Worm (Caenorhabditis elegans) whole organism, late embryonic: ENCODE data around the gene B0361.4.

Source experiments
- ama-1 ChIP-seq: fragments of 150-350 bp; optimal IDR thresholded peaks from 2 replicates; lab custom pipeline; 2014
- ceh-34 ChIP-seq: sonication (generic microtip); optimal IDR thresholded peaks from 2 replicates; lab custom pipeline; 2016; ENCODE audit warnings: mild to moderate bottlenecking, missing genetic modification characterization, missing compliant biosample characterization
- fkh-10 ChIP-seq: fragments of 150-350 bp; optimal IDR thresholded peaks from 2 replicates; lab custom pipeline; 2014; ENCODE audit warnings: missing biosample characterization, missing genetic modification reagents, missing genetic modification characterization
- nhr-11 ChIP-seq: fragments of 150-350 bp; optimal IDR thresholded peaks from 2 replicates; lab custom pipeline; 2014; ENCODE audit warnings: missing biosample characterization, missing genetic modification characterization
- pqm-1 ChIP-seq: sonication (generic microtip); optimal IDR thresholded peaks from 2 replicates; lab custom pipeline; 2016; ENCODE audit warnings: missing genetic modification characterization, missing compliant biosample characterization

ce11 chrIII:7210486-7210885 lies 48.3 kb upstream of the B0361.4 start:
- TF ChIP-seq ceh-34 (no peak), nhr-11 (no peak), ama-1 (no peak), fkh-10 (GFP tag; lab: Kevin White, UChicago) (no peak), pqm-1 (no peak)
